Worm (Caenorhabditis elegans): Measurements from ENCODE around the gene Y50E8A.1.

Y50E8A.1 gene

ce11 chrV:14696604-14697307 is 29.9 kb upstream of the Y50E8A.1 start, which contains the start of gene unc-112:
Gene unc-112, minus strand, starts transcription at chrV:14696654.
- TF ChIP-seq flt-1 (GFP tag; IDR thresholded peaks at IDR 0.05): no peak
- TF ChIP-seq aly-1 (tag; optimal IDR thresholded peaks at IDR 0.05): peak; percentile 87
- TF ChIP-seq tbx-37 (GFP tag; conservative IDR thresholded peaks at IDR 0.05): 0 out of 2 replicates have a peak, but pooled peaks have one; percentile 4
- TF ChIP-seq tbx-11 (GFP tag; IDR thresholded peaks at IDR 0.05): 0 out of 2 replicates have a peak, but pooled peaks have one; percentile 12
- peak; percentile 45 for TF ChIP-seq ets-7 (tag; optimal IDR thresholded peaks at IDR 0.05)
- TF ChIP-seq F13C5.2 (tag; optimal IDR thresholded peaks at IDR 0.05): peak; percentile 79
- TF ChIP-seq sea-1 (GFP tag; conservative IDR thresholded peaks at IDR 0.05): no peak
- TF ChIP-seq hmg-4 (GFP tag; optimal IDR thresholded peaks at IDR 0.05): peak; percentile 91

DNA sequence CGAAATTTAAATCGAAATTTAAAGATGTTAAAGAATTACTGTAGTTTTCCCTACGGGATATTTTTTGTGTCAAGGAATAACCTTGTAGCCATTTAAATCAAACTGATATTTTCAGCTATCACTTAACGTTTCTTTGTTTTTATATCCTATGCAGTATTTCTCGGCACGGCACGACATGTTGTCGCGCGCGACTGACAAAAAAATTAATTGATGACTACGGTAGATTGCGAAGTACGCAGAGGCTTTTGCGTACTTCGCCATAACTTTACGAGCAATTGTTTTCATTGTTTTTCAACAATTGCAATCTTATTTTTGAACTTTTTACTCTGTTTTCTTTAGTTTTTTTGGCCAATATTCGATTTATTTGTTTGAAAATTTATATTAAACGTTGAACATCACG is 28.7 kb upstream of the Y50E8A.1 start:
- TF ChIP-seq ama-1 (optimal IDR thresholded peaks at IDR 0.05) (no peak), ceh-13 (GFP tag; optimal IDR thresholded peaks at IDR 0.05) (no peak), ceh-36 (tag; optimal IDR thresholded peaks at IDR 0.05) (no peak), flt-1 (GFP tag; IDR thresholded peaks at IDR 0.05) (no peak), hmg-4 (GFP tag; optimal IDR thresholded peaks at IDR 0.05) (no peak), sea-1 (GFP tag; conservative IDR thresholded peaks at IDR 0.05) (no peak), pes-1 (GFP tag; IDR thresholded peaks at IDR 0.05) (no peak), aly-1 (tag; optimal IDR thresholded peaks at IDR 0.05) (no peak), hnd-1 (tag; optimal IDR thresholded peaks at IDR 0.05) (no peak), F13C5.2 (tag; optimal IDR thresholded peaks at IDR 0.05) (no peak), ets-7 (tag; optimal IDR thresholded peaks at IDR 0.05) (no peak), B0310.2 (tag; optimal IDR thresholded peaks at IDR 0.05) (no peak)

DNA sequence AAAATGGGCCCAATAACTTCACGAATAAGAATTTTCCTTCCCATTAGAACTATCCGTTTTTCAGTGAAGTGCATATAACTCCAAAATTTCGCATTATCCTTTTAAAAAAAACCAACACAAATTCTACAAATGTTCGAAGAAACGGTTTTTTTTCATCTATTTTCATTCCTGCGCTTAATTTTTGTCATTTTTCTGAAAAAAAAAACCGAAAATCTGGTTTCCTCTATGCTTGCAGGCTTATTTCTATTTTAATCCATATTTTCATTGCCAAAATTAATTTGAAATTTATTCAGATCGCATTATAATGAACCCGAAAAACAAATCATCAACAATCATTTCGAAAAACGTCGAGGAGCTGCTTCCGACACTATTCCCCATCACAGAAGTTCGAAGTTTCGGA is 28.0 kb upstream of the Y50E8A.1 start, which contains the start of gene set-5:
set-5 (plus strand) TSS at position 301 of the 400 bp plus-strand sequence.
- TF ChIP-seq flt-1 (GFP tag; IDR thresholded peaks at IDR 0.05) (no peak), scrt-1 (GFP tag; IDR thresholded peaks at IDR 0.05) (no peak), tbx-11 (GFP tag; IDR thresholded peaks at IDR 0.05) (no peak), ets-7 (tag; optimal IDR thresholded peaks at IDR 0.05) (no peak), pes-1 (GFP tag; IDR thresholded peaks at IDR 0.05) (no peak), sea-1 (GFP tag; conservative IDR thresholded peaks at IDR 0.05) (no peak), aly-1 (tag; optimal IDR thresholded peaks at IDR 0.05) (no peak), tra-4 (tag; optimal IDR thresholded peaks at IDR 0.05) (no peak), ama-1 (optimal IDR thresholded peaks at IDR 0.05) (no peak), ceh-13 (GFP tag; optimal IDR thresholded peaks at IDR 0.05) (no peak), hmg-4 (GFP tag; optimal IDR thresholded peaks at IDR 0.05) (no peak), F13C5.2 (tag; optimal IDR thresholded peaks at IDR 0.05) (no peak)

- TF ChIP-seq ceh-36 (tag; optimal IDR thresholded peaks at IDR 0.05): no peak
Measured at ce11 chrV:14707958-14708357, 18.7 kb upstream of the Y50E8A.1 start, which contains the start of gene R08A2.9. Gene R08A2.9, plus strand, starts transcription at chrV:14708258.

- TF ChIP-seq tbx-11 (GFP tag; IDR thresholded peaks at IDR 0.05): no peak
- no peak for TF ChIP-seq tra-4 (tag; optimal IDR thresholded peaks at IDR 0.05)
- no peak for TF ChIP-seq aly-1 (tag; optimal IDR thresholded peaks at IDR 0.05)
- TF ChIP-seq hnd-1 (tag; optimal IDR thresholded peaks at IDR 0.05): no peak
- TF ChIP-seq F13C5.2 (tag; optimal IDR thresholded peaks at IDR 0.05): no peak
- no peak for TF ChIP-seq scrt-1 (GFP tag; IDR thresholded peaks at IDR 0.05)
- no peak for TF ChIP-seq ceh-36 (tag; optimal IDR thresholded peaks at IDR 0.05)
- TF ChIP-seq ama-1 (optimal IDR thresholded peaks at IDR 0.05): no peak
- no peak for TF ChIP-seq ets-7 (tag; optimal IDR thresholded peaks at IDR 0.05)
- TF ChIP-seq tbx-37 (GFP tag; conservative IDR thresholded peaks at IDR 0.05): no peak
- TF ChIP-seq hmbx-1 (tag; optimal IDR thresholded peaks at IDR 0.05): no peak
- no peak for TF ChIP-seq hmg-4 (GFP tag; optimal IDR thresholded peaks at IDR 0.05)
- TF ChIP-seq ceh-13 (GFP tag; optimal IDR thresholded peaks at IDR 0.05): no peak
- TF ChIP-seq B0310.2 (tag; optimal IDR thresholded peaks at IDR 0.05): no peak
- no peak for TF ChIP-seq flt-1 (GFP tag; IDR thresholded peaks at IDR 0.05)
- no peak for TF ChIP-seq sea-1 (GFP tag; conservative IDR thresholded peaks at IDR 0.05)
- TF ChIP-seq pes-1 (GFP tag; IDR thresholded peaks at IDR 0.05): no peak
Measured at ce11 chrV:14711077-14711476, 15.6 kb upstream of the Y50E8A.1 start, which contains the start of gene ssp-33. Gene ssp-33, plus strand, starts transcription at chrV:14711377.

DNA sequence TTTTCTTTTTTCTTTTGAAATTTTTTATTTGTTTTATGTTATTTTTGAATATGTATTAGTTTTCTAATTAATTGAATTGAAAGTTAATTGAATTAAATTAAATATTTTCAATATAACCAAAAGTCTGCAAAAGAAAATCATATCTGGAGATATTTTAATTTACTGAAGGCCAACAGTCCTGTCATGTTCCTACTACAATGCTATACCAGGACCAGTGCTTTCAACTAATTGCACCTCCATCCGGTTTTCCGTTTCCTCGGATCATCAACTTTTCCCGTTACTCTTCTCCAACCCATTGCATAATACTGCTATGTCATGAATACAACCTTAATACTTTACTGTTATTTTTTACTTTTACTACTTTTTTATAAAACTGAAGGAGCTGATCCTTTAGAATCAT is 14.4 kb upstream of the Y50E8A.1 start, which contains the start of gene R08A2.5:
R08A2.5 (plus strand) TSS at position 301 of the 400 bp plus-strand sequence.
- no peak for TF ChIP-seq pes-1 (GFP tag; IDR thresholded peaks at IDR 0.05)
- TF ChIP-seq sea-1 (GFP tag; conservative IDR thresholded peaks at IDR 0.05): no peak
- TF ChIP-seq aly-1 (tag; optimal IDR thresholded peaks at IDR 0.05): no peak
- no peak for TF ChIP-seq scrt-1 (GFP tag; IDR thresholded peaks at IDR 0.05)
- no peak for TF ChIP-seq ets-7 (tag; optimal IDR thresholded peaks at IDR 0.05)
- TF ChIP-seq tbx-37 (GFP tag; conservative IDR thresholded peaks at IDR 0.05): no peak
- no peak for TF ChIP-seq hmbx-1 (tag; optimal IDR thresholded peaks at IDR 0.05)
- no peak for TF ChIP-seq tbx-11 (GFP tag; IDR thresholded peaks at IDR 0.05)
- TF ChIP-seq tra-4 (tag; optimal IDR thresholded peaks at IDR 0.05): no peak
- no peak for TF ChIP-seq hnd-1 (tag; optimal IDR thresholded peaks at IDR 0.05)
- TF ChIP-seq B0310.2 (tag; optimal IDR thresholded peaks at IDR 0.05): no peak
- TF ChIP-seq ceh-36 (tag; optimal IDR thresholded peaks at IDR 0.05): no peak
- TF ChIP-seq hmg-4 (GFP tag; optimal IDR thresholded peaks at IDR 0.05): no peak
- no peak for TF ChIP-seq ama-1 (optimal IDR thresholded peaks at IDR 0.05)
- no peak for TF ChIP-seq F13C5.2 (tag; optimal IDR thresholded peaks at IDR 0.05)

ce11 chrV:14715608-14716007 is 11.1 kb upstream of the Y50E8A.1 start, which contains the start of gene R08A2.2:
Gene R08A2.2, minus strand, starts transcription at chrV:14715708.
- TF ChIP-seq tra-4 (tag; optimal IDR thresholded peaks at IDR 0.05) (no peak), tbx-11 (GFP tag; IDR thresholded peaks at IDR 0.05) (no peak), ets-7 (tag; optimal IDR thresholded peaks at IDR 0.05) (no peak), hmg-4 (GFP tag; optimal IDR thresholded peaks at IDR 0.05) (no peak), flt-1 (GFP tag; IDR thresholded peaks at IDR 0.05) (no peak), hnd-1 (tag; optimal IDR thresholded peaks at IDR 0.05) (no peak), tbx-37 (GFP tag; conservative IDR thresholded peaks at IDR 0.05) (no peak), scrt-1 (GFP tag; IDR thresholded peaks at IDR 0.05) (no peak), ceh-36 (tag; optimal IDR thresholded peaks at IDR 0.05) (no peak)
